Fruit fly (Drosophila melanogaster) whole organism, adult: ENCODE measurements around the gene Sfp96F.

Source experiments
- CG11617 ChIP-seq: fragments of 200-800 bp; sonication (Bioruptor generic); optimal IDR thresholded peaks from 2 replicates; lab custom pipeline; 2017; ENCODE audit warnings: mild to moderate bottlenecking, missing biosample characterization, missing genetic modification reagents, missing genetic modification characterization
- CG12768 ChIP-seq: fragments of 200-800 bp; sonication (Bioruptor generic); optimal IDR thresholded peaks from 2 replicates; lab custom pipeline; 2017; ENCODE audit warnings: missing biosample characterization, missing genetic modification characterization, mild to moderate bottlenecking, moderate library complexity, missing genetic modification reagents
- CG14711 ChIP-seq: fragments of 200-800 bp; sonication (Bioruptor generic); optimal IDR thresholded peaks from 2 replicates; lab custom pipeline; 2018; ENCODE audit warnings: missing biosample characterization, mild to moderate bottlenecking, missing genetic modification characterization, moderate library complexity
- CG1620 ChIP-seq: fragments of 200-800 bp; sonication (Bioruptor generic); optimal IDR thresholded peaks from 2 replicates; lab custom pipeline; 2016; ENCODE audit warnings: missing biosample characterization, missing genetic modification characterization
- CG33017 ChIP-seq: fragments of 200-800 bp; sonication (Bioruptor generic); optimal IDR thresholded peaks from 2 replicates; lab custom pipeline; 2018; ENCODE audit warnings: missing biosample characterization, mild to moderate bottlenecking, missing genetic modification characterization, moderate library complexity
- CG5204 ChIP-seq: fragments of 200-800 bp; sonication (Bioruptor generic); optimal IDR thresholded peaks from 2 replicates; lab custom pipeline; 2016; ENCODE audit warnings: missing biosample characterization, missing genetic modification characterization
- CG7045 ChIP-seq: fragments of 200-800 bp; sonication (Bioruptor generic); optimal IDR thresholded peaks from 2 replicates; lab custom pipeline; 2017; ENCODE audit warnings: missing biosample characterization, mild to moderate bottlenecking, missing genetic modification characterization
- CG7101 ChIP-seq: fragments of 200-800 bp; sonication (Bioruptor generic); optimal IDR thresholded peaks from 2 replicates; lab custom pipeline; 2018; ENCODE audit warnings: missing biosample characterization, mild to moderate bottlenecking, missing genetic modification characterization, moderate library complexity
- Clk ChIP-seq: fragments of 200-800 bp; sonication (Bioruptor generic); optimal IDR thresholded peaks from 2 replicates; lab custom pipeline; 2017; ENCODE audit warnings: missing biosample characterization, missing genetic modification characterization
- Crg-1 ChIP-seq: fragments of 200-800 bp; sonication (Bioruptor generic); optimal IDR thresholded peaks from 2 replicates; lab custom pipeline; 2016; ENCODE audit warnings: missing biosample characterization, missing genetic modification characterization
- Hr96 ChIP-seq: fragments of 200-800 bp; sonication (Bioruptor generic); optimal IDR thresholded peaks from 2 replicates; lab custom pipeline; 2016; ENCODE audit warnings: missing biosample characterization, missing genetic modification characterization
- Mnt ChIP-seq: fragments of 200-800 bp; sonication (Bioruptor generic); optimal IDR thresholded peaks from 2 replicates; lab custom pipeline; 2016; ENCODE audit warnings: missing biosample characterization, mild to moderate bottlenecking, missing genetic modification characterization
- bab1 ChIP-seq: fragments of 200-800 bp; sonication (Bioruptor generic); optimal IDR thresholded peaks from 3 replicates; lab custom pipeline; 2019; ENCODE audit warnings: missing biosample characterization, mild to moderate bottlenecking, missing genetic modification characterization, moderate library complexity
- cic ChIP-seq: fragments of 200-800 bp; sonication (Bioruptor generic); optimal IDR thresholded peaks from 2 replicates; lab custom pipeline; 2017; ENCODE audit warnings: missing biosample characterization, mild to moderate bottlenecking, missing genetic modification characterization, moderate library complexity
- cnc ChIP-seq, 2 experiments: fragments of >200 bp; optimal IDR thresholded peaks; 2 replicates each; lab custom pipeline; 2017
- kay ChIP-seq: fragments of 200-800 bp; sonication (Bioruptor generic); peaks from one replicate; lab custom pipeline; 2016; ENCODE audit warnings: missing biosample characterization, missing genetic modification characterization, borderline replicate concordance
- ovo ChIP-seq: fragments of 200-800 bp; sonication (Bioruptor generic); optimal IDR thresholded peaks from 2 replicates; lab custom pipeline; 2016; ENCODE audit warnings: missing biosample characterization, missing genetic modification characterization
- pad ChIP-seq: fragments of 200-800 bp; sonication (Bioruptor generic); optimal IDR thresholded peaks from 3 replicates; lab custom pipeline; 2017; ENCODE audit warnings: missing biosample characterization, missing genetic modification characterization, mild to moderate bottlenecking, moderate library complexity, missing genetic modification reagents
- tj ChIP-seq: fragments of 200-800 bp; sonication (Bioruptor generic); optimal IDR thresholded peaks from 3 replicates; lab custom pipeline; 2017; ENCODE audit warnings: missing biosample characterization, mild to moderate bottlenecking, missing genetic modification characterization, moderate library complexity
- toe ChIP-seq: fragments of 200-800 bp; sonication (Bioruptor generic); optimal IDR thresholded peaks from 2 replicates; lab custom pipeline; 2016; ENCODE audit warnings: missing biosample characterization, missing genetic modification characterization

The Sfp96F gene

dm6 chr3R:25851224-25851682, 21.2 kb upstream of the Sfp96F start, which contains the start of the genes CG14545 and CG5886:
Gene CG14545 (minus strand): TSS chr3R:25851291.
Gene CG5886 (plus strand): TSS chr3R:25851632.
- TF ChIP-seq CG1620 (GFP tag; lab: Kevin White, UChicago) (no peak), Hr96 (GFP tag; lab: Kevin White, UChicago) (peak; percentile 11), CG7101 (tag; lab: Kevin White, UChicago) (no peak), cic (no peak), CG12768 (GFP tag; lab: Kevin White, UChicago) (no peak), bab1 (GFP tag; lab: Kevin White, UChicago) (peak; percentile 49), ovo (GFP tag; lab: Kevin White, UChicago) (peak; percentile 84), kay (GFP tag; lab: Kevin White, UChicago) (no peak), CG5204 (no peak), tj (GFP tag; lab: Kevin White, UChicago) (no peak), cnc (optimal IDR thresholded peaks at IDR 0.05; lab: Kevin White, UChicago) (no peak), Mnt (GFP tag; lab: Kevin White, UChicago) (no peak), Crg-1 (GFP tag; lab: Kevin White, UChicago) (peak; percentile 45), pad (GFP tag; lab: Kevin White, UChicago) (peak; percentile 19), CG14711 (tag; lab: Kevin White, UChicago) (peak; percentile 14), Clk (no peak), CG7045 (GFP tag; lab: Kevin White, UChicago) (no peak), CG11617 (GFP tag; lab: Kevin White, UChicago) (no peak), CG33017 (tag; lab: Kevin White, UChicago) (no peak)

DNA sequence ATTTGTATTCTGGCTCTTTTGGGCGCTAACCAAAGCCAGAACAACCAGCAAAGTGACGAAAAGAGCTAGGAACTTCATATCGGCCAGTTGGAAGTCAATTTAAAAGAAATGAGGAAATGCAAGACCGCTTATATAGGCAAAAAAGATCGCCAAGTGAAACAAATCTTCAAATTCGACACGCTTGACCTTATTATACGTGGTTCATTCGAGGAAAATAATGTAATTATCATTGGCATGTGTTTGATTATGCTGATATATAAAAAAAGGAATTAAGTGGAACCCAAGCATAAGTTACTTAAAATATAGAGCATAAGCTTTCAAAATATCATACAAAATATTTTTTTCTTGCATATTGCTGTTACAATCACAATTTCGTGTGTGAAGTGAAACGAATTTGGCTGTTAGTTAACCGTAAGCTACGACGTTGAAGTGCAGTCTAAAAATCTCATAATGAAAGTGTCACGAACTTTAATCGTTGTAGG, 1.8 kb upstream of the Sfp96F start, which contains the start of the genes Mst57Da and alpha4GT2:
Mst57Da (minus strand) TSS at position 101 of the 482 bp plus-strand sequence.
alpha4GT2 (plus strand) TSS at position 432 of the 482 bp plus-strand sequence.
- TF ChIP-seq CG5204 (no peak), Clk (no peak), bab1 (GFP tag; lab: Kevin White, UChicago) (no peak), CG1620 (GFP tag; lab: Kevin White, UChicago) (no peak), ovo (GFP tag; lab: Kevin White, UChicago) (no peak), cnc (optimal IDR thresholded peaks at IDR 0.05; lab: Kevin White, UChicago) (no peak), pad (GFP tag; lab: Kevin White, UChicago) (no peak), cic (no peak), tj (GFP tag; lab: Kevin White, UChicago) (no peak), CG7045 (GFP tag; lab: Kevin White, UChicago) (no peak), CG33017 (tag; lab: Kevin White, UChicago) (no peak), CG12768 (GFP tag; lab: Kevin White, UChicago) (no peak), Crg-1 (GFP tag; lab: Kevin White, UChicago) (no peak), Mnt (GFP tag; lab: Kevin White, UChicago) (no peak)

DNA sequence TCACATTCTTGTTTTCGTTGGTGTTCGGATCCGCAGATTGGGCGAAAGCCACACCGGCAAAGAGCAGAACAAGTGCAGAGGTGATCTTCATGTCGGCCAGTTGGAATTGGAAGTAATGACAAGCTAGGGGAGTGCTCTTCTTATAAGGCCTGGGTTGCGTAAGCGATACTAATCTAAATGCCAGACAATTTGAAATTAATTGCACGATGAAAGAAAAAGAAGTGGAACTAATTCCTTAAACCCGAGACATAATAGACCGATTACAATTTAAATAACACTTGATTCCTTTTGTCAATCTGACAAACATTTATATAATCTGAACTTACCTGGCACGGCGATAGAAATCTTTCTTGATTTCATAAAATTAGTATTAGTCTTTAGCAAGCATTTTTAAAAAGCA, 786 bp upstream of the Sfp96F start, which contains the start of gene Mst57Db:
Mst57Db (minus strand) TSS at position 101 of the 400 bp plus-strand sequence.
- no peak for TF ChIP-seq Hr96 (GFP tag; lab: Kevin White, UChicago)
- TF ChIP-seq cic = no peak
- TF ChIP-seq cnc (optimal IDR thresholded peaks at IDR 0.05; lab: Kevin White, UChicago) = no peak
- no peak for TF ChIP-seq CG7101 (tag; lab: Kevin White, UChicago)
- no peak for TF ChIP-seq bab1 (GFP tag; lab: Kevin White, UChicago)

dm6 chr3R:25829598-25829997, 430 bp downstream of the Sfp96F start, which contains the start of gene Mst57Dc:
Gene Mst57Dc (minus strand): TSS chr3R:25829698.
- TF ChIP-seq CG5204 (no peak), Crg-1 (GFP tag; lab: Kevin White, UChicago) (no peak), tj (GFP tag; lab: Kevin White, UChicago) (no peak), CG12768 (GFP tag; lab: Kevin White, UChicago) (no peak), cic (no peak), Hr96 (GFP tag; lab: Kevin White, UChicago) (no peak), CG33017 (tag; lab: Kevin White, UChicago) (no peak), ovo (GFP tag; lab: Kevin White, UChicago) (no peak), bab1 (GFP tag; lab: Kevin White, UChicago) (no peak), cnc (optimal IDR thresholded peaks at IDR 0.05; lab: Kevin White, UChicago) (no peak), CG7045 (GFP tag; lab: Kevin White, UChicago) (no peak), CG7101 (tag; lab: Kevin White, UChicago) (no peak), CG11617 (GFP tag; lab: Kevin White, UChicago) (no peak), CG1620 (GFP tag; lab: Kevin White, UChicago) (no peak), CG14711 (tag; lab: Kevin White, UChicago) (no peak), pad (GFP tag; lab: Kevin White, UChicago) (no peak), Clk (no peak)

dm6 chr3R:25815179-25815578, 14.8 kb downstream of the Sfp96F start, which contains the start of gene CG14354:
Gene CG14354 (plus strand): TSS chr3R:25815479.
- TF ChIP-seq CG11617 (GFP tag; lab: Kevin White, UChicago) = no peak
- no peak for TF ChIP-seq CG12768 (GFP tag; lab: Kevin White, UChicago)
- no peak for TF ChIP-seq Crg-1 (GFP tag; lab: Kevin White, UChicago)
- TF ChIP-seq Clk = no peak
- no peak for TF ChIP-seq toe (GFP tag; lab: Kevin White, UChicago)
- TF ChIP-seq CG33017 (tag; lab: Kevin White, UChicago) = no peak
- no peak for TF ChIP-seq tj (GFP tag; lab: Kevin White, UChicago)
- no peak for TF ChIP-seq cic
- no peak for TF ChIP-seq ovo (GFP tag; lab: Kevin White, UChicago)
- no peak for TF ChIP-seq kay (GFP tag; lab: Kevin White, UChicago)
- no peak for TF ChIP-seq CG1620 (GFP tag; lab: Kevin White, UChicago)
- no peak for TF ChIP-seq CG5204
